Fruit fly (Drosophila melanogaster) whole organism, wandering third instar larva: Measurements from ENCODE around the gene CG16779.

Experiments used
- Abd-B ChIP-seq: fragments of >200 bp; optimal IDR thresholded peaks from 2 replicates; lab custom pipeline; 2017; ENCODE audit warnings: missing biosample characterization, missing genetic modification characterization
- CG32264 ChIP-seq: fragments of 200-800 bp; sonication (Bioruptor generic); optimal IDR thresholded peaks from 2 replicates; lab custom pipeline; 2016; ENCODE audit warnings: missing biosample characterization, missing genetic modification characterization
- CG9705 ChIP-seq: fragments of 200-800 bp; sonication (Bioruptor generic); optimal IDR thresholded peaks from 2 replicates; lab custom pipeline; 2018; ENCODE audit warnings: missing biosample characterization, mild to moderate bottlenecking, missing genetic modification characterization
- Dfd ChIP-seq: fragments of >200 bp; optimal IDR thresholded peaks from 2 replicates; lab custom pipeline; 2017; ENCODE audit warnings: missing biosample characterization, missing genetic modification characterization
- Hr78 ChIP-seq: fragments of >200 bp; optimal IDR thresholded peaks from 2 replicates; lab custom pipeline; 2017; ENCODE audit warnings: missing biosample characterization, missing genetic modification characterization
- Myc ChIP-seq: fragments of >200 bp; optimal IDR thresholded peaks from 2 replicates; lab custom pipeline; 2017
- N ChIP-seq: fragments of >200 bp; optimal IDR thresholded peaks from 2 replicates; lab custom pipeline; 2018; ENCODE audit warnings: missing biosample characterization, missing external identifiers, missing genetic modification characterization
- foxo ChIP-seq, 2 experiments: fragments of 200-800 bp; sonication (Bioruptor generic); optimal IDR thresholded peaks; 2 replicates in 1 of 2; 3 replicates in 1 of 2; lab custom pipeline; 2016 to 2017; ENCODE audit warnings: missing biosample characterization in 2 of 2, missing genetic modification characterization in 2 of 2
- pan ChIP-seq: fragments of >200 bp; optimal IDR thresholded peaks from 2 replicates; lab custom pipeline; 2017
- psq ChIP-seq: fragments of 200-800 bp; sonication (Bioruptor generic); optimal IDR thresholded peaks from 3 replicates; lab custom pipeline; 2017; ENCODE audit warnings: missing biosample characterization, mild to moderate bottlenecking, missing genetic modification characterization, moderate library complexity
- tai ChIP-seq: sonication (Bioruptor generic); optimal IDR thresholded peaks from 2 replicates; lab custom pipeline; 2016; ENCODE audit warnings: missing biosample characterization, missing genetic modification characterization
- usp ChIP-seq: fragments of >200 bp; optimal IDR thresholded peaks from 2 replicates; lab custom pipeline; 2017; ENCODE audit warnings: missing biosample characterization, missing genetic modification characterization

- TF ChIP-seq Hr78 (GFP tag; lab: Kevin White, UChicago) (no peak), CG9705 (GFP tag; lab: Kevin White, UChicago) (no peak), pan (lab: Kevin White, UChicago) (no peak), foxo (GFP tag; optimal IDR thresholded peaks at IDR 0.05; lab: Kevin White, UChicago) (no peak), usp (GFP tag; lab: Kevin White, UChicago) (no peak), Abd-B (no peak), Myc (lab: Kevin White, UChicago) (no peak), N (GFP tag; lab: Kevin White, UChicago) (no peak), psq (GFP tag; lab: Kevin White, UChicago) (no peak), CG32264 (GFP tag; lab: Kevin White, UChicago) (no peak), tai (GFP tag; lab: Kevin White, UChicago) (no peak), Dfd (no peak)
Measured at dm6 chr3R:9422338-9422737, 71.1 kb downstream of the CG16779 start.
